Worm (Caenorhabditis elegans) whole organism, L1 larva: Measurements from ENCODE around the gene F52G3.1.

Experiments used
- C34B4.2 ChIP-seq: sonication (generic microtip); optimal IDR thresholded peaks from 2 replicates; lab custom pipeline; 2017; ENCODE audit warnings: mild to moderate bottlenecking, missing genetic modification characterization, missing compliant biosample characterization
- F16B12.6 ChIP-seq: fragments of 150-350 bp; optimal IDR thresholded peaks from 2 replicates; lab custom pipeline; 2014; ENCODE audit warnings: missing biosample characterization, missing genetic modification characterization
- alr-1 ChIP-seq: fragments of 200-800 bp; sonication (Bioruptor generic); optimal IDR thresholded peaks from 2 replicates; lab custom pipeline; 2018; ENCODE audit warnings: borderline replicate concordance, mild to moderate bottlenecking, missing genetic modification characterization, missing compliant biosample characterization
- ama-1 ChIP-seq: fragments of 150-350 bp; optimal IDR thresholded peaks from 2 replicates; lab custom pipeline; 2014
- blmp-1 ChIP-seq: fragments of 150-350 bp; optimal IDR thresholded peaks from 2 replicates; lab custom pipeline; 2014; ENCODE audit warnings: missing biosample characterization, missing genetic modification characterization
- ceh-82 ChIP-seq, 3 experiments: fragments of 150-350 bp in 1 of 3; sonication (generic microtip) in 2 of 3; optimal IDR thresholded peaks; 2 replicates each; lab custom pipeline; 2014 to 2017; ENCODE audit warnings: missing biosample characterization in 3 of 3, missing genetic modification characterization in 3 of 3
- ces-1 ChIP-seq: fragments of 150-350 bp; optimal IDR thresholded peaks from 2 replicates; lab custom pipeline; 2014; ENCODE audit warnings: missing biosample characterization, missing genetic modification reagents, missing genetic modification characterization
- dsc-1 ChIP-seq: sonication (generic microtip); optimal IDR thresholded peaks from 2 replicates; lab custom pipeline; 2016; ENCODE audit warnings: mild to moderate bottlenecking, missing genetic modification characterization, missing compliant biosample characterization
- efl-1 ChIP-seq, 4 experiments: fragments of 150-350 bp; optimal IDR thresholded peaks in 3 of 4; peaks in 1 of 4; 1 replicate in 1 of 4; 2 replicates in 3 of 4; lab custom pipeline; 2014; ENCODE audit warnings: missing biosample characterization in 2 of 4, missing genetic modification characterization in 2 of 4, missing genetic modification reagents in 2 of 4
- efl-3 ChIP-seq: fragments of 200-800 bp; sonication (Bioruptor generic); optimal IDR thresholded peaks from 2 replicates; lab custom pipeline; 2018; ENCODE audit warnings: mild to moderate bottlenecking, missing genetic modification characterization, missing compliant biosample characterization
- egl-13 ChIP-seq: sonication (generic microtip); optimal IDR thresholded peaks from 2 replicates; lab custom pipeline; 2016; ENCODE audit warnings: missing genotype, missing genetic modification reagents, missing genetic modification characterization, missing compliant biosample characterization
- elt-2 ChIP-seq: sonication (generic microtip); optimal IDR thresholded peaks from 2 replicates; lab custom pipeline; 2016; ENCODE audit warnings: missing genetic modification characterization, mild to moderate bottlenecking, inconsistent platforms, missing compliant biosample characterization, missing genetic modification reagents
- elt-3 ChIP-seq, 6 experiments: fragments of 150-350 bp in 1 of 6; sonication (generic microtip); optimal IDR thresholded peaks; 2 replicates each; lab custom pipeline; 2017 to 2018; ENCODE audit warnings: missing biosample characterization in 6 of 6, missing genetic modification characterization in 6 of 6, inconsistent platforms in 1 of 6
- fkh-10 ChIP-seq: sonication (generic microtip); optimal IDR thresholded peaks from 2 replicates; lab custom pipeline; 2017; ENCODE audit warnings: missing biosample characterization, missing genetic modification reagents, missing genetic modification characterization
- fkh-4 ChIP-seq: sonication (generic microtip); optimal IDR thresholded peaks from 2 replicates; lab custom pipeline; 2016; ENCODE audit warnings: missing compliant biosample characterization, missing genetic modification characterization, borderline replicate concordance
- fkh-8 ChIP-seq: sonication (generic microtip); optimal IDR thresholded peaks from 2 replicates; lab custom pipeline; 2016; ENCODE audit warnings: mild to moderate bottlenecking, missing genetic modification characterization, missing compliant biosample characterization
- hlh-17 ChIP-seq: fragments of 200-800 bp; sonication (Bioruptor generic); optimal IDR thresholded peaks from 2 replicates; lab custom pipeline; 2018; ENCODE audit warnings: missing genetic modification characterization, mild to moderate bottlenecking, missing compliant biosample characterization, moderate library complexity, borderline replicate concordance
- hlh-4 ChIP-seq: sonication (generic microtip); optimal IDR thresholded peaks from 2 replicates; lab custom pipeline; 2016; ENCODE audit warnings: mild to moderate bottlenecking, missing genetic modification characterization, missing compliant biosample characterization
- hpl-2 ChIP-seq: fragments of 150-350 bp; optimal IDR thresholded peaks from 2 replicates; lab custom pipeline; 2014; ENCODE audit warnings: missing biosample characterization, missing genetic modification reagents, missing genetic modification characterization
- isw-1 ChIP-seq: fragments of 200-800 bp; sonication (Bioruptor generic); IDR thresholded peaks from 2 replicates; pipeline ENCODE4 v1.3.6; 2022; ENCODE audit warnings: missing genetic modification characterization, missing compliant biosample characterization
- lin-13 ChIP-seq: fragments of 150-350 bp; optimal IDR thresholded peaks from 2 replicates; lab custom pipeline; 2014; ENCODE audit warnings: missing biosample characterization, missing genetic modification reagents, missing genetic modification characterization
- lir-3 ChIP-seq: sonication (generic microtip); optimal IDR thresholded peaks from 2 replicates; lab custom pipeline; 2016; ENCODE audit warnings: mild to moderate bottlenecking, missing genetic modification characterization, moderate library complexity, missing compliant biosample characterization; ENCODE audit not compliant: poor library complexity
- mab-9 ChIP-seq: fragments of 200-800 bp; sonication (Bioruptor generic); IDR thresholded peaks from 2 replicates; pipeline ENCODE4 v1.3.6; 2022; ENCODE audit warnings: missing genetic modification reagents, missing genetic modification characterization, missing compliant biosample characterization
- nhr-11 ChIP-seq: fragments of 150-350 bp; optimal IDR thresholded peaks from 2 replicates; lab custom pipeline; 2014; ENCODE audit warnings: missing biosample characterization, missing genetic modification characterization
- nhr-20 ChIP-seq: sonication (generic microtip); optimal IDR thresholded peaks from 2 replicates; lab custom pipeline; 2016; ENCODE audit warnings: mild to moderate bottlenecking, missing genetic modification characterization, missing compliant biosample characterization
- nhr-84 ChIP-seq: sonication (generic microtip); optimal IDR thresholded peaks from 2 replicates; lab custom pipeline; 2017; ENCODE audit warnings: missing biosample characterization, missing genetic modification characterization
- nhr-85 ChIP-seq: sonication (generic microtip); peaks from one replicate; lab custom pipeline; 2016; ENCODE audit warnings: missing genetic modification characterization, inconsistent platforms, missing compliant biosample characterization
- nhr-90 ChIP-seq: sonication (generic microtip); optimal IDR thresholded peaks from 2 replicates; lab custom pipeline; 2016; ENCODE audit warnings: mild to moderate bottlenecking, missing genetic modification characterization, missing compliant biosample characterization; ENCODE audit not compliant: poor library complexity
- pag-3 ChIP-seq: sonication (generic microtip); optimal IDR thresholded peaks from 2 replicates; lab custom pipeline; 2017; ENCODE audit warnings: missing genetic modification characterization, mild to moderate bottlenecking, missing compliant biosample characterization, antibody characterized with exemption, borderline replicate concordance; ENCODE audit not compliant: insufficient read depth
- pax-3 ChIP-seq: fragments of 200-800 bp; sonication (Bioruptor generic); optimal IDR thresholded peaks from 2 replicates; lab custom pipeline; 2018; ENCODE audit warnings: mild to moderate bottlenecking, missing genetic modification characterization, moderate library complexity, missing compliant biosample characterization
- pqm-1 ChIP-seq: sonication (generic microtip); optimal IDR thresholded peaks from 3 replicates; lab custom pipeline; 2017; ENCODE audit warnings: missing biosample characterization, missing genetic modification characterization
- rnt-1 ChIP-seq: sonication (generic microtip); optimal IDR thresholded peaks from 2 replicates; lab custom pipeline; 2016; ENCODE audit warnings: mild to moderate bottlenecking, missing genetic modification characterization, moderate library complexity, missing compliant biosample characterization
- skn-1 ChIP-seq: fragments of 150-350 bp; optimal IDR thresholded peaks from 2 replicates; lab custom pipeline; 2014; ENCODE audit warnings: missing biosample characterization, missing genetic modification characterization
- snpc-4 ChIP-seq: fragments of 150-350 bp; optimal IDR thresholded peaks from 2 replicates; lab custom pipeline; 2014; ENCODE audit warnings: missing biosample characterization, missing genetic modification characterization
- sox-4 ChIP-seq: sonication (generic microtip); optimal IDR thresholded peaks from 2 replicates; lab custom pipeline; 2016; ENCODE audit warnings: missing genetic modification characterization, missing compliant biosample characterization
- sup-37 ChIP-seq: fragments of 200-800 bp; sonication (Bioruptor generic); optimal IDR thresholded peaks from 2 replicates; lab custom pipeline; 2018; ENCODE audit warnings: mild to moderate bottlenecking, missing genetic modification characterization, missing compliant biosample characterization
- swsn-7 ChIP-seq: sonication (generic microtip); optimal IDR thresholded peaks from 2 replicates; lab custom pipeline; 2016; ENCODE audit warnings: missing genetic modification characterization, missing compliant biosample characterization
- tbx-2 ChIP-seq: sonication (generic microtip); optimal IDR thresholded peaks from 2 replicates; lab custom pipeline; 2016; ENCODE audit warnings: missing genetic modification characterization, missing compliant biosample characterization
- tlp-1 ChIP-seq: fragments of 150-350 bp; optimal IDR thresholded peaks from 2 replicates; lab custom pipeline; 2014; ENCODE audit warnings: missing biosample characterization, missing genetic modification characterization
- unc-62 ChIP-seq: fragments of 150-350 bp; optimal IDR thresholded peaks from 2 replicates; lab custom pipeline; 2014; ENCODE audit warnings: missing biosample characterization, missing genetic modification reagents, missing genetic modification characterization
- unc-86 ChIP-seq: sonication (generic microtip); optimal IDR thresholded peaks from 2 replicates; lab custom pipeline; 2016; ENCODE audit warnings: missing genetic modification characterization, missing compliant biosample characterization
- unc-98 ChIP-seq: fragments of 200-800 bp; sonication (Bioruptor generic); IDR thresholded peaks from 2 replicates; pipeline ENCODE4 v1.3.6; 2022; ENCODE audit warnings: missing genetic modification characterization, missing compliant biosample characterization
- xbp-1 ChIP-seq: sonication (generic microtip); optimal IDR thresholded peaks from 2 replicates; lab custom pipeline; 2016; ENCODE audit warnings: missing genetic modification characterization, missing compliant biosample characterization
- zip-4 ChIP-seq: fragments of 200-800 bp; sonication (Bioruptor generic); optimal IDR thresholded peaks from 2 replicates; lab custom pipeline; 2018; ENCODE audit warnings: mild to moderate bottlenecking, missing genetic modification characterization, moderate library complexity, missing compliant biosample characterization
- ztf-11 ChIP-seq, 2 experiments: sonication (generic microtip); optimal IDR thresholded peaks; 2 replicates each; lab custom pipeline; 2016 to 2017; ENCODE audit warnings: missing genetic modification characterization in 2 of 2, missing biosample characterization in 1 of 2, missing compliant biosample characterization in 1 of 2
- ztf-4 ChIP-seq: fragments of 150-350 bp; optimal IDR thresholded peaks from 2 replicates; lab custom pipeline; 2014; ENCODE audit warnings: missing biosample characterization, missing genetic modification characterization

Gene F52G3.1

DNA sequence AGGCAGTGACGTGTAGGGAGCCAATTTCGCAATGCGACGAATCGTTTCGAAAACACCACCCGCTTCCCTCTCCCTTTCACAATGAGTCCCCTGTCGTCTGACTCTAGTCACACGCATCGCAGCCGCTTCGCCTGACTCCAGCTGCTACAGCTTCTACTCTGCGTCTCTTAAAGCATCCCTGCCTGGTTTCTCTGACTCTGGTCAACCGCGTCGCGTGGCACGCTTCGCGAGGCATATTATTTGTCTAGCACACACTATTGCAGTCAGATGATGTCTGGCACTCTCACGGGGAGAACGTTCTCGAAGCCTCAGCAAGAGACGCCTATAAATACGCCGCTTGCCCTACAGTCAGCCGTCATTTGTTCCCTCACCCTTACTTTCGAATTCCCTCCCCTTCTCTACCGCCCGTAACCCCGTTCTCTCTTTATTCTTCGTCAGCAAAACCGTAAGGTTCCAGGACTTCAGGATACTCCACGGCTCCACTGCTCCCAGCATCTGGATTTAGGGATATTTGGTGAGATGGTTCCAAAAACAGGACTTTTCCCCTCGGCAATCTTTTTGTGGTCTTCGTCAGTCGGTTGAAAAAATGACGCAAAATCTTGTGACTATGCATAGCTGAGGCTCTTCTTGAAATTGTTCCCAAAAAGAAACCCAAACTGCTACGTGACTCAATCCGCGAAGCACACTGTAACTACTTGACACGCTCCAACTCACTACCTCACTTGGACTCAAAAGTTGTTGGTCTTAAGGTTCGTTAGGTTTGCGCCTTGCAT lies 33.9 kb upstream of the F52G3.1 start (continued):
- TF ChIP-seq pag-3 (tag; lab: Kevin White, UChicago) (no peak), blmp-1 (peak; percentile 90), nhr-90 (tag; lab: Kevin White, UChicago) (peak; percentile 97), snpc-4 (peak; percentile 90), lin-13 (peak; percentile 99), unc-86 (tag; lab: Kevin White, UChicago) (peak; percentile 98), C34B4.2 (tag; lab: Kevin White, UChicago) (peak; percentile 9), fkh-10 (peak; percentile 97), dsc-1 (peak; percentile 98)
- TF ChIP-seq, all 84 proteins: peak for 69

DNA sequence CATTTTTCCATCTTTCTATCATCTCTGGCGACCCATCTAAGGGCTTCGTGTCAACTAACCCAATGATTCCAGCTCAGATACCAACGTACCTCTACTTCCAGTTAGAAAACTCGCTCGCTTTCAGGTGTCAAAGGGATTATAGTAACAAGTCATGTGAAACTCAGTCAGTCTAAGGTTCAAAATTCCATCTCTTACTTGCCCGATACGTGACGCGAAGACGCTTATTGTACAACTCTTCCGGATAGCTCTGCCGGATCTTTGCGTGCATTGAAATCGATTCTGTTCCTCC lies 33.4 kb upstream of the F52G3.1 start:
- TF ChIP-seq fkh-10 (no peak), efl-3 (no peak), ceh-82 (tag; optimal IDR thresholded peaks at IDR 0.05; lab: Kevin White, UChicago) (peak in 1 of 3 experiments; percentile 20), unc-98 (GFP tag; lab: Robert Waterston, UW) (no peak), skn-1 (tag; lab: Kevin White, UChicago) (peak; percentile 58), pax-3 (tag; lab: Kevin White, UChicago) (no peak), hpl-2 (GFP tag; lab: Kevin White, UChicago) (no peak)

DNA sequence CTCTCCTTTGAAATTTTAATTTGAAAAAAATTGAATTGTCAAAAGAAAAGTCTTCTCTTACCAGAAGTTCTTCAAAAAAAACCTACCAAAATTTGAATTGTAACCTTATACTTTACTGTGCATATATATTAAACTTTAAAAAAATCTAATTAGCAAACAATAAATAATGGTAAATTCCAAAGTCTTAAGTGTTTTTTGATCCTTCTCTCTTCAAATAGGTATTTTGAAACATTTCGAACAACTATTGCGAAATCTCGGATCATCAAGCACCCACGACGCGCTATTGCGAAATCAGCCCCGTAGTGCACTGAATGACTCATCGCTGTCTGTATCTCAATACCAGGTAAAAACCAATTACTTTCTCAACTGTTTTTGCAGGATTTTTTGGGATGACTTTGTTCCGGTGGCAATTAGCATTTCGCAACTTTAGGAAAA lies 33.0 kb upstream of the F52G3.1 start:
- TF ChIP-seq fkh-8 (tag; lab: Kevin White, UChicago): peak; percentile 57
- TF ChIP-seq fkh-10: no peak
- TF ChIP-seq unc-86 (tag; lab: Kevin White, UChicago): no peak
- peak; percentile 56 for TF ChIP-seq isw-1 (GFP tag; lab: Robert Waterston, UW)
- peak; percentile 6 for TF ChIP-seq egl-13 (tag; lab: Kevin White, UChicago)
- TF ChIP-seq mab-9 (GFP tag; lab: Robert Waterston, UW): no peak; the same call in none of the 2 replicates
- peak; percentile 69 for TF ChIP-seq rnt-1 (tag; lab: Kevin White, UChicago)
- peak; percentile 48 for TF ChIP-seq ztf-4
- TF ChIP-seq nhr-85 (tag; lab: Kevin White, UChicago): peak; percentile 19
- TF ChIP-seq ztf-11 (tag; optimal IDR thresholded peaks at IDR 0.05; lab: Kevin White, UChicago): peak in 1 of 2 experiments; percentile 22
- no peak for TF ChIP-seq lir-3 (tag; lab: Kevin White, UChicago)
- TF ChIP-seq hlh-4 (tag; lab: Kevin White, UChicago): no peak
- no peak for TF ChIP-seq xbp-1 (tag; lab: Kevin White, UChicago)
- TF ChIP-seq sup-37 (GFP tag; lab: Kevin White, UChicago): no peak
- no peak for TF ChIP-seq fkh-4 (tag; lab: Kevin White, UChicago)
- no peak for TF ChIP-seq F16B12.6 (tag; lab: Kevin White, UChicago)
- TF ChIP-seq zip-4 (GFP tag; lab: Kevin White, UChicago): peak; percentile 94
- TF ChIP-seq ces-1 (GFP tag; lab: Kevin White, UChicago): no peak
- no peak for TF ChIP-seq nhr-11
- TF ChIP-seq hlh-17: no peak
- TF ChIP-seq ama-1 (lab: Kevin White, UChicago): peak; percentile 91
- no peak for TF ChIP-seq elt-2 (tag; lab: Kevin White, UChicago)
- peak; percentile 47 for TF ChIP-seq pax-3 (tag; lab: Kevin White, UChicago)
- peak in 1 of 2 experiments; percentile 54 for TF ChIP-seq efl-1 (optimal IDR thresholded peaks at IDR 0.05; lab: Kevin White, UChicago)
- peak in 1 of 2 experiments; percentile 72 for TF ChIP-seq efl-1 (GFP tag; optimal IDR thresholded peaks at IDR 0.05 in 1 of 2; lab: Kevin White, UChicago)
- TF ChIP-seq unc-62 (GFP tag; lab: Kevin White, UChicago): no peak
- peak; percentile 3 for TF ChIP-seq nhr-20 (tag; lab: Kevin White, UChicago)
- no peak for TF ChIP-seq alr-1 (tag; lab: Kevin White, UChicago)
- no peak for TF ChIP-seq pqm-1 (tag; lab: Kevin White, UChicago)
- no peak for TF ChIP-seq sox-4 (tag; lab: Kevin White, UChicago)
- TF ChIP-seq tbx-2 (tag; lab: Kevin White, UChicago): no peak
- TF ChIP-seq dsc-1: no peak
- TF ChIP-seq elt-3 (tag; optimal IDR thresholded peaks at IDR 0.05; lab: Kevin White, UChicago): peak in 2 of 6 experiments; percentile 21 to 56
- peak; percentile 1 for TF ChIP-seq swsn-7
- peak; percentile 76 for TF ChIP-seq skn-1 (tag; lab: Kevin White, UChicago)
- no peak for TF ChIP-seq tlp-1 (tag; lab: Kevin White, UChicago)
- no peak for TF ChIP-seq nhr-84 (tag; lab: Kevin White, UChicago)
